Fruit fly (Drosophila melanogaster): ENCODE data around the gene btn.
A peak's percentile ranks its signal among the peaks of the same experiment; 100 is the strongest.

Gene btn

DNA sequence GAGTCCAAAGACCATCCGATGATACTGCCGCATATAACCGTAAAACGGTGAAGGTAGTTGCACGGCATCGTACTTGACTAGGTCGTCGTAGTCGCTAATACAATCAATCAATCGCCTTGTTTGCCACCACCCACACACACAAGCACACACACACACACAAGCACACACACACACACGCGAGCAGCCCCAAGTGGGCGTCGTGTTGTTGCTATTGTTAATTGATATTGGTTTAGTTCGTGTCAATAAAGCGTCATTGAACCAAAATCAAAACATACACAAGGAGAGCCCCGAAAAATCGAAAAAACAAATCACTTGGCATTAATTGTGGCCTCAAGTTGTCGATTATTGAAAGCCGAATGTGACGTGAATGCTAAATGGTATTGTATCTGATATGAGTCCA lies 10.0 kb upstream of the btn start (continued):
- peak; percentile 7 for TF ChIP-seq CG2712 (tag; optimal IDR thresholded peaks at IDR 0.05)
- TF ChIP-seq CG10274 (GFP tag; optimal IDR thresholded peaks at IDR 0.05): peak; percentile 9
- no peak for TF ChIP-seq CG12104 (GFP tag; optimal IDR thresholded peaks at IDR 0.05)
- peak; percentile 32 for TF ChIP-seq CG10366 (GFP tag; IDR thresholded peaks at IDR 0.05)
- TF ChIP-seq CG3726 (GFP tag; IDR thresholded peaks at IDR 0.05): peak; percentile 57; the same call in 1 of the 3 replicates
- TF ChIP-seq dimm (GFP tag; IDR thresholded peaks at IDR 0.05): no peak
- no peak for TF ChIP-seq CG7745 (tag; optimal IDR thresholded peaks at IDR 0.05)
- no peak for TF ChIP-seq CG11085 (GFP tag; IDR thresholded peaks at IDR 0.05)
- TF ChIP-seq MBD-R2 (GFP tag; IDR thresholded peaks at IDR 0.05): no peak
- TF ChIP-seq CG10979 (tag; optimal IDR thresholded peaks at IDR 0.05): no peak
- no peak for TF ChIP-seq GATAe (GFP tag; conservative IDR thresholded peaks at IDR 0.05)
- peak; percentile 29 for TF ChIP-seq CG12744 (GFP tag; optimal IDR thresholded peaks at IDR 0.05)
- peak; percentile 29; the same call in 1 of the 2 replicates for TF ChIP-seq sim (GFP tag; IDR thresholded peaks at IDR 0.05)
- TF ChIP-seq lmd (GFP tag; IDR thresholded peaks at IDR 0.05): no peak
- TF ChIP-seq NC2β (GFP tag; optimal IDR thresholded peaks at IDR 0.05): peak; percentile 15
- no peak for TF ChIP-seq trem (tag; optimal IDR thresholded peaks at IDR 0.05)
- TF ChIP-seq CG1792 (GFP tag; optimal IDR thresholded peaks at IDR 0.05): peak; percentile 25
- peak; percentile 53 for TF ChIP-seq CG12236 (GFP tag; optimal IDR thresholded peaks at IDR 0.05)
- no peak for TF ChIP-seq bbx (GFP tag; IDR thresholded peaks at IDR 0.05; ENCODE audit: partially characterized antibody)
- no peak for TF ChIP-seq pan (optimal IDR thresholded peaks at IDR 0.05)
- TF ChIP-seq pan (GFP tag; optimal IDR thresholded peaks at IDR 0.05 in 1 of 2, IDR thresholded peaks at IDR 0.05 in 1 of 2): no peak
- peak; percentile 32 for TF ChIP-seq PHDP (tag; optimal IDR thresholded peaks at IDR 0.05)
- TF ChIP-seq Fer2 (tag; optimal IDR thresholded peaks at IDR 0.05): no peak
- TF ChIP-seq amos (GFP tag; IDR thresholded peaks at IDR 0.05; ENCODE audit: partially characterized antibody): no peak
- no peak for TF ChIP-seq Hr39 (optimal IDR thresholded peaks at IDR 0.05)
- TF ChIP-seq cad (GFP tag; optimal IDR thresholded peaks at IDR 0.05): no peak
- peak; percentile 73; the same call in 2 of the 3 replicates for TF ChIP-seq CG11695 (GFP tag; IDR thresholded peaks at IDR 0.05)
- peak; percentile 48 for TF ChIP-seq dmrt11E (tag; optimal IDR thresholded peaks at IDR 0.05)
- TF ChIP-seq CG12659 (GFP tag; optimal IDR thresholded peaks at IDR 0.05): peak; percentile 19
- TF ChIP-seq fru (optimal IDR thresholded peaks at IDR 0.05): no peak
- no peak for TF ChIP-seq Hr51 (GFP tag; optimal IDR thresholded peaks at IDR 0.05)
- TF ChIP-seq CG6813 (GFP tag; optimal IDR thresholded peaks at IDR 0.05): peak; percentile 62
- peak in 1 of 3 experiments; percentile 30 for TF ChIP-seq lola (GFP tag; optimal IDR thresholded peaks at IDR 0.05)
- peak; percentile 11 for TF ChIP-seq Bdp1 (GFP tag; optimal IDR thresholded peaks at IDR 0.05)
- peak; percentile 79 for TF ChIP-seq mirr (GFP tag; optimal IDR thresholded peaks at IDR 0.05)
- no peak for TF ChIP-seq Ravus (GFP tag; IDR thresholded peaks at IDR 0.05)
- TF ChIP-seq CG8478 (optimal IDR thresholded peaks at IDR 0.05): no peak
- no peak for TF ChIP-seq CG4854 (GFP tag; optimal IDR thresholded peaks at IDR 0.05)
- TF ChIP-seq vfl (GFP tag; optimal IDR thresholded peaks at IDR 0.05): no peak
- TF ChIP-seq CG11398 (GFP tag; optimal IDR thresholded peaks at IDR 0.05): peak; percentile 77
- peak; percentile 39 for TF ChIP-seq CG4360 (GFP tag; IDR thresholded peaks at IDR 0.05)
- TF ChIP-seq Mes4 (GFP tag; optimal IDR thresholded peaks at IDR 0.05): peak; percentile 50
- TF ChIP-seq CG2116 (GFP tag; optimal IDR thresholded peaks at IDR 0.05): peak; percentile 31
- no peak for TF ChIP-seq CG17802 (tag; optimal IDR thresholded peaks at IDR 0.05)
- TF ChIP-seq bigmax (GFP tag; optimal IDR thresholded peaks at IDR 0.05): no peak
- peak; percentile 61 for TF ChIP-seq CG2202 (tag; optimal IDR thresholded peaks at IDR 0.05)
- TF ChIP-seq stc (GFP tag; IDR thresholded peaks at IDR 0.05): peak; percentile 26; the same call in 1 of the 2 replicates
- TF ChIP-seq fd102C (GFP tag; optimal IDR thresholded peaks at IDR 0.05): no peak
- peak; percentile 19 for TF ChIP-seq tup (GFP tag; optimal IDR thresholded peaks at IDR 0.05)
- peak; percentile 40; the same call in 1 of the 2 replicates for TF ChIP-seq onecut (GFP tag; IDR thresholded peaks at IDR 0.05)
- TF ChIP-seq repo (GFP tag; optimal IDR thresholded peaks at IDR 0.05): no peak
- peak; percentile 21; the same call in 1 of the 3 replicates for TF ChIP-seq row (GFP tag; IDR thresholded peaks at IDR 0.05)

Data from whole organism, embryonic.